Fruit fly (Drosophila melanogaster): ENCODE results near the gene snRNP-U1-70K.

Gene snRNP-U1-70K

DNA sequence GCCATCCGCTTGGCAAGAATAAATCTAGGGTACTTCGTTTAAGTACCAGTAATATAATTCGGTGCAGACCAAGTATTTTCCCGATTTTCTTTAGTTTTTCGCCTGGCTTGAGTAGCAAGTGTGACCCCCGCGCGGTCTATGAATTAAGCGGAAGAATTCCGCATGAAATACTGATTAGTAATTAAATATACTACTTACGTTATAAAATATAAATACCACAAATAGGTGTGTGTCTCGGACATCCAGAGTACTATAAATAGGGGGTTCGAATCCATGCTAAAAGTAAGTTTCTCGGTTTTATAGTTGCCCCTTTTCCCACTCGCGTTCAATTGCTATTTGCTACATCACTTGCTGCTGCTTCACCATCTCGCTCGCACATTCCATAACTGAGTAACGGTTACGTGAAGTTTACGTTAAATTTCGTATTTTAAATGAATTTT, at the start of gene snRNP-U1-70K (continued):
- no peak for TF ChIP-seq pb (GFP tag; optimal IDR thresholded peaks at IDR 0.05)
- TF ChIP-seq CG13287 (GFP tag; IDR thresholded peaks at IDR 0.05; ENCODE audit: partially characterized antibody) = peak; percentile 53; the same call in 1 of the 2 replicates
- peak; percentile 44; the same call in 1 of the 2 replicates for TF ChIP-seq unc-4 (GFP tag; IDR thresholded peaks at IDR 0.05; ENCODE audit: partially characterized antibody)
- no peak for TF ChIP-seq Fer3 (tag; optimal IDR thresholded peaks at IDR 0.05)
- TF ChIP-seq Gug (GFP tag; IDR thresholded peaks at IDR 0.05) = peak; percentile 20; the same call in 1 of the 4 replicates
- no peak for TF ChIP-seq Poxn (GFP tag; IDR thresholded peaks at IDR 0.05)
- no peak for TF ChIP-seq CG14014 (GFP tag; IDR thresholded peaks at IDR 0.05)
- no peak for TF ChIP-seq CG17385 (GFP tag; optimal IDR thresholded peaks at IDR 0.05)
- TF ChIP-seq zen (tag; optimal IDR thresholded peaks at IDR 0.05) = peak; percentile 62
- TF ChIP-seq CG10565 (GFP tag; optimal IDR thresholded peaks at IDR 0.05) = no peak
- TF ChIP-seq Ada2b (GFP tag; IDR thresholded peaks at IDR 0.05) = no peak
- TF ChIP-seq CG14667 (GFP tag; IDR thresholded peaks at IDR 0.05) = no peak
- TF ChIP-seq her (GFP tag; optimal IDR thresholded peaks at IDR 0.05) = no peak
- TF ChIP-seq CG9932 (GFP tag; IDR thresholded peaks at IDR 0.05) = peak; percentile 44
- TF ChIP-seq HLH4C (GFP tag; IDR thresholded peaks at IDR 0.05; ENCODE audit: partially characterized antibody) = no peak
- peak in 1 of 2 experiments; percentile 43 for TF ChIP-seq insv (GFP tag; optimal IDR thresholded peaks at IDR 0.05)
- TF ChIP-seq wdn (GFP tag; IDR thresholded peaks at IDR 0.05) = no peak
- no peak for TF ChIP-seq CG12942 (GFP tag; optimal IDR thresholded peaks at IDR 0.05)
- peak in 1 of 3 experiments; percentile 5 for TF ChIP-seq Stat92E (GFP tag; optimal IDR thresholded peaks at IDR 0.05)
- TF ChIP-seq Mes4 (GFP tag; optimal IDR thresholded peaks at IDR 0.05) = no peak
- peak; percentile 90 for TF ChIP-seq MESR4 (GFP tag; optimal IDR thresholded peaks at IDR 0.05)
- TF ChIP-seq bowl (GFP tag; IDR thresholded peaks at IDR 0.05) = no peak
- TF ChIP-seq lbe (GFP tag; optimal IDR thresholded peaks at IDR 0.05) = no peak
- TF ChIP-seq sens-2 (GFP tag; IDR thresholded peaks at IDR 0.05) = no peak
- TF ChIP-seq danr (GFP tag; IDR thresholded peaks at IDR 0.05) = no peak
- no peak for TF ChIP-seq Rx (GFP tag; IDR thresholded peaks at IDR 0.05)
- TF ChIP-seq Neu2 (GFP tag; optimal IDR thresholded peaks at IDR 0.05; ENCODE audit: borderline replicate concordance) = no peak
- no peak for TF ChIP-seq CG8765 (GFP tag; IDR thresholded peaks at IDR 0.05)
- TF ChIP-seq CG3726 (GFP tag; IDR thresholded peaks at IDR 0.05) = no peak
- TF ChIP-seq Ets65A (GFP tag) = peak; percentile 7
- peak; percentile 53 for TF ChIP-seq CG17829 (tag; optimal IDR thresholded peaks at IDR 0.05)
- TF ChIP-seq CG42726 (GFP tag; IDR thresholded peaks at IDR 0.05; ENCODE audit: partially characterized antibody) = 0 out of 2 replicates have a peak, but pooled peaks have one; percentile 15
- TF ChIP-seq CG10267 (tag; optimal IDR thresholded peaks at IDR 0.05) = peak; percentile 62
- peak; percentile 82 for TF ChIP-seq Lhr (GFP tag; optimal IDR thresholded peaks at IDR 0.05)
- TF ChIP-seq Adf1 (GFP tag; IDR thresholded peaks at IDR 0.05) = peak; percentile 55
- no peak for TF ChIP-seq cato (GFP tag; optimal IDR thresholded peaks at IDR 0.05; ENCODE audit: borderline replicate concordance)
- TF ChIP-seq zfh2 (GFP tag; optimal IDR thresholded peaks at IDR 0.05) = peak; percentile 1
- peak; percentile 55 for TF ChIP-seq Dp (GFP tag; optimal IDR thresholded peaks at IDR 0.05)
- TF ChIP-seq CG10431 (GFP tag; optimal IDR thresholded peaks at IDR 0.05) = no peak
- TF ChIP-seq pnt (GFP tag; optimal IDR thresholded peaks at IDR 0.05) = no peak
- peak; percentile 40 for TF ChIP-seq CG33213 (GFP tag; optimal IDR thresholded peaks at IDR 0.05)
- TF ChIP-seq dimm (GFP tag; IDR thresholded peaks at IDR 0.05) = no peak
- TF ChIP-seq wor (GFP tag; IDR thresholded peaks at IDR 0.05) = no peak
- no peak for TF ChIP-seq CG18262 (tag; optimal IDR thresholded peaks at IDR 0.05)
- no peak; the same call in 1 of the 2 replicates for TF ChIP-seq tna (GFP tag; IDR thresholded peaks at IDR 0.05; ENCODE audit: partially characterized antibody)
- no peak for TF ChIP-seq shn (GFP tag; optimal IDR thresholded peaks at IDR 0.05)
- TF ChIP-seq CG12769 (tag; optimal IDR thresholded peaks at IDR 0.05) = no peak
- TF ChIP-seq ci (GFP tag; IDR thresholded peaks at IDR 0.05) = peak; percentile 79
- TF ChIP-seq CG8281 (tag; optimal IDR thresholded peaks at IDR 0.05) = no peak
- peak; percentile 4 for TF ChIP-seq kni (GFP tag; optimal IDR thresholded peaks at IDR 0.05)
- TF ChIP-seq gsb-n (tag; optimal IDR thresholded peaks at IDR 0.05) = no peak
